Worm (Caenorhabditis elegans): ENCODE measurements around the gene gpcp-2.

DNA sequence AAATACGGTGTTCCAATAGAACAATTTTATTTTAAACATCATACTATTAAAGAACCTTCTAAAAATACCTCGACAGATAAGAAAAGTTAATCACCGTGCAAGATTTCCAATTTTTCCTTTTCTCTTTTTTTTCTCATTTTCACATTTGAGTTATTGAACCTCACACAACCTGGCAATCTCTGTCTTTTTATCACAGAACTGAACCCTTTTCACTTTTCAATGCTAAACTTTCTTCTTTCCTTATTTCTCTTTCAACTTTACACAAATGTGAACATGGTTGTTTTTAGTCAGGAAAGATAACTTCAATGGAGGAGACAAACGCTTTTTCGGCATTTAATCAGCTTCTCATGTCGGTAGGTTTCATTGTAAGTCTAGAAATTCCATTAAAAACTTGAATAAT is 20.3 kb downstream of the gpcp-2 start, which contains the start of gene T05H10.4:
- no peak for TF ChIP-seq unc-39 (tag; optimal IDR thresholded peaks at IDR 0.05)
- TF ChIP-seq tbx-8 (GFP tag; optimal IDR thresholded peaks at IDR 0.05): no peak
- TF ChIP-seq unc-120 (tag; optimal IDR thresholded peaks at IDR 0.05; ENCODE audit: poor library complexity, severe bottlenecking): no peak
- no peak for TF ChIP-seq ztf-11 (tag; optimal IDR thresholded peaks at IDR 0.05)
- no peak for TF ChIP-seq nhr-237 (tag; optimal IDR thresholded peaks at IDR 0.05)
- no peak for TF ChIP-seq pha-4 (tag; optimal IDR thresholded peaks at IDR 0.05)
- no peak for TF ChIP-seq mep-1 (tag; optimal IDR thresholded peaks at IDR 0.05)
- TF ChIP-seq mab-5 (tag; optimal IDR thresholded peaks at IDR 0.05): no peak
- TF ChIP-seq unc-62 (GFP tag; optimal IDR thresholded peaks at IDR 0.05): no peak
